Worm (Caenorhabditis elegans) whole organism, early embryonic: ENCODE data around the gene Y50E8A.2.

ENCODE experiments used
- F13C5.2 ChIP-seq: sonication (generic microtip); optimal IDR thresholded peaks from 2 replicates; lab custom pipeline; 2017; ENCODE audit warnings: mild to moderate bottlenecking, missing genetic modification characterization, inconsistent platforms, missing compliant biosample characterization
- ama-1 ChIP-seq: fragments of 150-350 bp; optimal IDR thresholded peaks from 2 replicates; lab custom pipeline; 2014
- ets-7 ChIP-seq: sonication (generic microtip); optimal IDR thresholded peaks from 2 replicates; lab custom pipeline; 2016; ENCODE audit warnings: missing genotype, missing genetic modification characterization, missing compliant biosample characterization
- flt-1 ChIP-seq: fragments of 200-800 bp; sonication (Bioruptor generic); IDR thresholded peaks from 2 replicates; pipeline ENCODE4 v1.3.6; 2022; ENCODE audit warnings: missing genetic modification characterization, missing compliant biosample characterization
- hmg-4 ChIP-seq: fragments of 200-800 bp; sonication (Bioruptor generic); optimal IDR thresholded peaks from 2 replicates; lab custom pipeline; 2018; ENCODE audit warnings: mild to moderate bottlenecking, missing genetic modification characterization, missing compliant biosample characterization
- hnd-1 ChIP-seq: sonication (generic microtip); optimal IDR thresholded peaks from 2 replicates; lab custom pipeline; 2016; ENCODE audit warnings: missing genetic modification characterization, missing compliant biosample characterization
- scrt-1 ChIP-seq: fragments of 200-800 bp; sonication (Bioruptor generic); IDR thresholded peaks from 2 replicates; pipeline ENCODE4 v1.3.6; 2022; ENCODE audit warnings: missing genetic modification characterization, missing compliant biosample characterization
- sea-1 ChIP-seq: fragments of 200-800 bp; sonication (Bioruptor generic); conservative IDR thresholded peaks from 2 replicates; pipeline ENCODE4 v1.3.6; 2022; ENCODE audit warnings: missing genetic modification characterization, missing compliant biosample characterization
- tbx-37 ChIP-seq: fragments of 200-800 bp; sonication (Bioruptor generic); conservative IDR thresholded peaks from 2 replicates; pipeline ENCODE4 v1.3.6; 2022; ENCODE audit warnings: missing genetic modification reagents, missing genetic modification characterization, missing compliant biosample characterization
- tra-4 ChIP-seq: sonication (generic microtip); optimal IDR thresholded peaks from 2 replicates; lab custom pipeline; 2017; ENCODE audit warnings: missing genetic modification characterization, missing compliant biosample characterization

ce11 chrV:14685435-14686058 is 43.1 kb downstream of the Y50E8A.2 start, which contains the start of gene C47E8.4:
- no peak for TF ChIP-seq sea-1 (GFP tag; lab: Robert Waterston, UW)
- peak; percentile 34; the same call in 1 of the 2 replicates for TF ChIP-seq flt-1
- TF ChIP-seq ama-1 (lab: Kevin White, UChicago): peak; percentile 66
- no peak for TF ChIP-seq scrt-1 (GFP tag; lab: Robert Waterston, UW)
- no peak for TF ChIP-seq ets-7 (tag; lab: Kevin White, UChicago)
- no peak for TF ChIP-seq F13C5.2 (tag; lab: Kevin White, UChicago)
- TF ChIP-seq tbx-37 (GFP tag; lab: Robert Waterston, UW): peak; percentile 75
- peak; percentile 57 for TF ChIP-seq tra-4 (tag; lab: Kevin White, UChicago)
- TF ChIP-seq hnd-1 (tag; lab: Kevin White, UChicago): no peak
- TF ChIP-seq hmg-4 (GFP tag; lab: Kevin White, UChicago): peak; percentile 36
